Worm (Caenorhabditis elegans): ENCODE data around the gene ZK1290.5.

The ZK1290.5 gene

ce11 chrII:7529078-7529683, at the start of gene ZK1290.5:
Gene ZK1290.5 (plus strand): TSS chrII:7529643.
- TF ChIP-seq aha-1 (tag; optimal IDR thresholded peaks at IDR 0.05) = no peak
- TF ChIP-seq ceh-82 (tag; optimal IDR thresholded peaks at IDR 0.05) = peak in 2 of 3 experiments; percentile 25 to 63
- TF ChIP-seq lin-39 (tag; optimal IDR thresholded peaks at IDR 0.05) = peak; percentile 60
- peak; percentile 15; the same call in 1 of the 2 replicates for TF ChIP-seq mab-9 (GFP tag; IDR thresholded peaks at IDR 0.05)
- peak; percentile 98 for TF ChIP-seq nhr-85 (tag)
- peak; percentile 23 for TF ChIP-seq fos-1 (tag; optimal IDR thresholded peaks at IDR 0.05)
- TF ChIP-seq ceh-8 (GFP tag; optimal IDR thresholded peaks at IDR 0.05) = peak; percentile 7
- peak; percentile 62 for TF ChIP-seq jun-1 (tag; optimal IDR thresholded peaks at IDR 0.05)
- no peak for TF ChIP-seq sox-4 (tag; optimal IDR thresholded peaks at IDR 0.05)
- TF ChIP-seq tlp-1 (tag; optimal IDR thresholded peaks at IDR 0.05) = no peak
- TF ChIP-seq dsc-1 (tag; optimal IDR thresholded peaks at IDR 0.05) = peak; percentile 75
- TF ChIP-seq unc-62 (GFP tag; optimal IDR thresholded peaks at IDR 0.05) = no peak
- no peak for TF ChIP-seq nhr-76 (tag; optimal IDR thresholded peaks at IDR 0.05)
- TF ChIP-seq egl-13 (tag; optimal IDR thresholded peaks at IDR 0.05) = no peak
- TF ChIP-seq nhr-12 (tag; optimal IDR thresholded peaks at IDR 0.05) = no peak
- TF ChIP-seq C04F5.9 (tag; optimal IDR thresholded peaks at IDR 0.05) = no peak
- TF ChIP-seq fkh-8 (tag; optimal IDR thresholded peaks at IDR 0.05) = peak; percentile 87
- TF ChIP-seq ztf-11 (tag; optimal IDR thresholded peaks at IDR 0.05) = no peak
- peak; percentile 92 for TF ChIP-seq tbx-2 (tag; optimal IDR thresholded peaks at IDR 0.05)
- TF ChIP-seq ama-1 (optimal IDR thresholded peaks at IDR 0.05) = no peak
- no peak for TF ChIP-seq ceh-63 (GFP tag; optimal IDR thresholded peaks at IDR 0.05)
- TF ChIP-seq fkh-4 (tag; optimal IDR thresholded peaks at IDR 0.05; ENCODE audit: borderline replicate concordance) = no peak
- peak; percentile 81 for TF ChIP-seq hpl-2 (GFP tag; optimal IDR thresholded peaks at IDR 0.05)
- TF ChIP-seq nhr-77 (tag; optimal IDR thresholded peaks at IDR 0.05) = peak; percentile 91
- TF ChIP-seq xbp-1 (tag; optimal IDR thresholded peaks at IDR 0.05) = peak; percentile 76
- TF ChIP-seq efl-1 (optimal IDR thresholded peaks at IDR 0.05) = peak; percentile 71 to 76
- TF ChIP-seq efl-1 (GFP tag; optimal IDR thresholded peaks at IDR 0.05 in 1 of 2) = peak; percentile 46 to 94
- TF ChIP-seq snu-23 (GFP tag; optimal IDR thresholded peaks at IDR 0.05) = peak; percentile 92
- no peak for TF ChIP-seq ets-5 (GFP tag; IDR thresholded peaks at IDR 0.05)
- no peak for TF ChIP-seq hlh-17 (GFP tag; optimal IDR thresholded peaks at IDR 0.05; ENCODE audit: borderline replicate concordance)
- TF ChIP-seq nhr-90 (tag; optimal IDR thresholded peaks at IDR 0.05; ENCODE audit: poor library complexity) = peak; percentile 89
- no peak for TF ChIP-seq vab-15 (tag; optimal IDR thresholded peaks at IDR 0.05)
- peak; percentile 82 for TF ChIP-seq unc-130 (tag; optimal IDR thresholded peaks at IDR 0.05)
- TF ChIP-seq lin-15B (tag; optimal IDR thresholded peaks at IDR 0.05) = no peak
- peak; percentile 86 for TF ChIP-seq nhr-47 (tag; optimal IDR thresholded peaks at IDR 0.05)
- peak; percentile 9 for TF ChIP-seq fkh-10 (GFP tag; optimal IDR thresholded peaks at IDR 0.05)
- no peak for TF ChIP-seq unc-86 (tag; optimal IDR thresholded peaks at IDR 0.05)
- no peak for TF ChIP-seq zag-1 (tag; optimal IDR thresholded peaks at IDR 0.05)
- TF ChIP-seq nhr-11 (tag; optimal IDR thresholded peaks at IDR 0.05) = peak; percentile 39
- peak; percentile 75 for TF ChIP-seq rnt-1 (tag; optimal IDR thresholded peaks at IDR 0.05)
- TF ChIP-seq C16A3.4 (tag; optimal IDR thresholded peaks at IDR 0.05) = peak; percentile 61
- TF ChIP-seq dpl-1 (GFP tag; optimal IDR thresholded peaks at IDR 0.05) = peak; percentile 60 to 66 (median 62)
- TF ChIP-seq lin-14 (GFP tag; optimal IDR thresholded peaks at IDR 0.05) = peak; percentile 97
- TF ChIP-seq pqm-1 (tag; optimal IDR thresholded peaks at IDR 0.05) = no peak
- TF ChIP-seq unc-98 (GFP tag; IDR thresholded peaks at IDR 0.05) = peak; percentile 47; the same call in 1 of the 2 replicates
- peak; percentile 77 for TF ChIP-seq ztf-4 (tag; optimal IDR thresholded peaks at IDR 0.05)
- peak; percentile 84 for TF ChIP-seq blmp-1 (tag; optimal IDR thresholded peaks at IDR 0.05)
- no peak for TF ChIP-seq efl-3 (GFP tag; optimal IDR thresholded peaks at IDR 0.05)
- peak; percentile 97 for TF ChIP-seq nhr-20 (tag; optimal IDR thresholded peaks at IDR 0.05)
- no peak for TF ChIP-seq alr-1 (tag; optimal IDR thresholded peaks at IDR 0.05; ENCODE audit: borderline replicate concordance)
- peak; percentile 98 for TF ChIP-seq nhr-71 (tag; optimal IDR thresholded peaks at IDR 0.05)
- peak; percentile 80 to 83 for TF ChIP-seq lsy-2 (tag; optimal IDR thresholded peaks at IDR 0.05)
- TF ChIP-seq lir-3 (tag; optimal IDR thresholded peaks at IDR 0.05; ENCODE audit: poor library complexity) = peak; percentile 60

Measured in whole organism, L1 larva.